Worm (Caenorhabditis elegans) whole organism, L2 larva: ENCODE results near the gene fbxb-30.
A peak's percentile ranks its signal among the peaks of the same experiment; 100 is the strongest.
"Not testable (repeated sequence)": the region's sequence is repeated elsewhere in the genome, so short reads cannot be mapped to it uniquely, and the experiment has no call there.

Experiments used
- C34F6.9 ChIP-seq: fragments of 150-350 bp; optimal IDR thresholded peaks from 2 replicates; lab custom pipeline; 2014; ENCODE audit warnings: missing biosample characterization, missing genetic modification characterization
- F13H6.1 ChIP-seq: sonication (generic microtip); optimal IDR thresholded peaks from 2 replicates; lab custom pipeline; 2016; ENCODE audit warnings: missing genetic modification characterization, missing compliant biosample characterization
- Y55F3AM.14 ChIP-seq: fragments of 200-800 bp; sonication (Bioruptor generic); optimal IDR thresholded peaks from 2 replicates; lab custom pipeline; 2018; ENCODE audit warnings: mild to moderate bottlenecking, missing genetic modification characterization, missing compliant biosample characterization
- ZK546.5 ChIP-seq: sonication (generic microtip); optimal IDR thresholded peaks from 2 replicates; lab custom pipeline; 2017; ENCODE audit warnings: missing biosample characterization, missing genetic modification characterization
- alr-1 ChIP-seq: fragments of 150-350 bp; optimal IDR thresholded peaks from 2 replicates; lab custom pipeline; 2014; ENCODE audit warnings: missing biosample characterization, missing genetic modification characterization
- aly-2 ChIP-seq: fragments of 150-350 bp; optimal IDR thresholded peaks from 2 replicates; lab custom pipeline; 2014; ENCODE audit warnings: missing biosample characterization, missing genetic modification characterization
- ama-1 ChIP-seq: fragments of 150-350 bp; optimal IDR thresholded peaks from 2 replicates; lab custom pipeline; 2018; ENCODE audit warnings: inconsistent platforms
- blmp-1 ChIP-seq: sonication (generic microtip); optimal IDR thresholded peaks from 2 replicates; lab custom pipeline; 2017; ENCODE audit warnings: missing genetic modification characterization, mild to moderate bottlenecking, missing compliant biosample characterization, antibody characterized with exemption, moderate library complexity; ENCODE audit not compliant: insufficient read depth
- ceh-16 ChIP-seq: fragments of 150-350 bp; optimal IDR thresholded peaks from 2 replicates; lab custom pipeline; 2014; ENCODE audit warnings: missing biosample characterization, missing genetic modification characterization
- crh-2 ChIP-seq: sonication (generic microtip); optimal IDR thresholded peaks from 2 replicates; lab custom pipeline; 2017; ENCODE audit warnings: missing biosample characterization, missing genetic modification characterization
- egl-27 ChIP-seq: sonication (generic microtip); optimal IDR thresholded peaks from 3 replicates; lab custom pipeline; 2017; ENCODE audit warnings: missing biosample characterization, missing genetic modification reagents, missing genetic modification characterization
- elt-1 ChIP-seq: fragments of 150-350 bp; optimal IDR thresholded peaks from 2 replicates; lab custom pipeline; 2014; ENCODE audit warnings: missing biosample characterization, missing genetic modification characterization
- elt-3 ChIP-seq: sonication (generic microtip); optimal IDR thresholded peaks from 2 replicates; lab custom pipeline; 2017; ENCODE audit warnings: missing biosample characterization, missing genetic modification characterization
- fos-1 ChIP-seq: fragments of 150-350 bp; optimal IDR thresholded peaks from 2 replicates; lab custom pipeline; 2014; ENCODE audit warnings: missing biosample characterization, missing genetic modification characterization
- lin-11 ChIP-seq: fragments of 150-350 bp; sonication (generic microtip); optimal IDR thresholded peaks from 2 replicates; lab custom pipeline; 2014; ENCODE audit warnings: missing biosample characterization, missing genetic modification characterization, inconsistent platforms, mixed read lengths
- lin-13 ChIP-seq: fragments of 150-350 bp; optimal IDR thresholded peaks from 2 replicates; lab custom pipeline; 2014; ENCODE audit warnings: missing biosample characterization, missing genetic modification reagents, missing genetic modification characterization
- lin-39 ChIP-seq: fragments of 150-350 bp; optimal IDR thresholded peaks from 2 replicates; lab custom pipeline; 2014; ENCODE audit warnings: missing biosample characterization, missing genetic modification reagents, missing genetic modification characterization
- lsy-2 ChIP-seq, 2 experiments: fragments of 150-350 bp in 1 of 2; sonication (generic microtip) in 1 of 2; optimal IDR thresholded peaks; 2 replicates each; lab custom pipeline; 2014 to 2017; ENCODE audit warnings: missing biosample characterization in 2 of 2, missing genetic modification characterization in 2 of 2
- mab-5 ChIP-seq: fragments of 150-350 bp; optimal IDR thresholded peaks from 2 replicates; lab custom pipeline; 2014; ENCODE audit warnings: missing biosample characterization, missing genetic modification characterization
- mdl-1 ChIP-seq, 2 experiments: fragments of 150-350 bp in 1 of 2; sonication (generic microtip) in 1 of 2; optimal IDR thresholded peaks; 2 replicates each; lab custom pipeline; 2017; ENCODE audit warnings: missing biosample characterization in 2 of 2, missing genetic modification characterization in 2 of 2
- nhr-11 ChIP-seq: fragments of 150-350 bp; optimal IDR thresholded peaks from 2 replicates; lab custom pipeline; 2014; ENCODE audit warnings: missing biosample characterization, missing genetic modification characterization
- nhr-12 ChIP-seq: fragments of 150-350 bp; optimal IDR thresholded peaks from 2 replicates; lab custom pipeline; 2014; ENCODE audit warnings: missing biosample characterization, missing genetic modification characterization
- nhr-129 ChIP-seq: fragments of 150-350 bp; optimal IDR thresholded peaks from 2 replicates; lab custom pipeline; 2014; ENCODE audit warnings: missing biosample characterization, missing genetic modification characterization
- nhr-21 ChIP-seq: fragments of 150-350 bp; optimal IDR thresholded peaks from 2 replicates; lab custom pipeline; 2014; ENCODE audit warnings: missing biosample characterization, missing genetic modification characterization
- nhr-23 ChIP-seq: fragments of 150-350 bp; optimal IDR thresholded peaks from 2 replicates; lab custom pipeline; 2014; ENCODE audit warnings: missing biosample characterization, missing genetic modification reagents, missing genetic modification characterization
- nhr-25 ChIP-seq: fragments of 150-350 bp; sonication (generic microtip); optimal IDR thresholded peaks from 3 replicates; lab custom pipeline; 2014; ENCODE audit warnings: missing biosample characterization, missing genetic modification characterization
- nhr-6 ChIP-seq: fragments of 150-350 bp; optimal IDR thresholded peaks from 2 replicates; lab custom pipeline; 2014; ENCODE audit warnings: missing biosample characterization, missing genetic modification characterization
- nhr-77 ChIP-seq: fragments of 150-350 bp; optimal IDR thresholded peaks from 2 replicates; lab custom pipeline; 2014; ENCODE audit warnings: missing biosample characterization, missing genetic modification characterization
- skn-1 ChIP-seq: sonication (generic microtip); optimal IDR thresholded peaks from 2 replicates; lab custom pipeline; 2017; ENCODE audit warnings: missing biosample characterization, missing genetic modification characterization
- sma-3 ChIP-seq: sonication (generic microtip); optimal IDR thresholded peaks from 2 replicates; lab custom pipeline; 2016; ENCODE audit warnings: missing genetic modification reagents, missing genetic modification characterization, missing compliant biosample characterization
- snpc-4 ChIP-seq: fragments of 150-350 bp; optimal IDR thresholded peaks from 2 replicates; lab custom pipeline; 2014; ENCODE audit warnings: missing biosample characterization, missing genetic modification characterization
- unc-39 ChIP-seq: fragments of 150-350 bp; optimal IDR thresholded peaks from 2 replicates; lab custom pipeline; 2014; ENCODE audit warnings: missing biosample characterization, missing genetic modification characterization
- unc-62 ChIP-seq: fragments of 150-350 bp; optimal IDR thresholded peaks from 2 replicates; lab custom pipeline; 2014; ENCODE audit warnings: missing biosample characterization, missing genetic modification reagents, missing genetic modification characterization
- zag-1 ChIP-seq: fragments of 150-350 bp; optimal IDR thresholded peaks from 2 replicates; lab custom pipeline; 2014; ENCODE audit warnings: missing biosample characterization, missing genetic modification characterization
- ztf-11 ChIP-seq: sonication (generic microtip); optimal IDR thresholded peaks from 2 replicates; lab custom pipeline; 2017; ENCODE audit warnings: missing biosample characterization, missing genetic modification characterization
- ztf-4 ChIP-seq: fragments of 150-350 bp; optimal IDR thresholded peaks from 2 replicates; lab custom pipeline; 2014; ENCODE audit warnings: missing biosample characterization, missing genetic modification characterization

fbxb-30 gene

DNA sequence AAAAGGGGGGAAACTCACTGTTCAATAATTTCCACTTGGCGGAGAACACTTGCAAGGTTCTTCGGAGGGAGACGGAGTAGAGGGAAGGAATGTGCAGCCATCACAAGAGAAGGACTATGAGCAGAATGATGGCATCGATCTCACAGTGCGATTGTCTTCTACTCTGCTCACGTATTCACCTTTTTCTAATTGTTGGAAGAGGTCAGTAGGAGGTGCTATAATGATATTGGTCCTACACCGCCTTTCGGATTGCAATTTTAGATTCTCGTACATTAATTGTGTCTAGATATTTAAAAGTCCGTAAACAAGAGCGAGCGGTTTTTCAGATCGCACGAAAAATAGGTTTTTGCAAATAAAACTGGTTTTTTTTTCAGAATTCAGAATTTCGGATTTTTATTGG, 39.2 kb upstream of the fbxb-30 start, which contains the start of gene fbxb-39:
TSS of gene fbxb-39 (minus strand) at position 101 of the 400 bp plus-strand sequence.
- TF ChIP-seq nhr-23 (tag; lab: Kevin White, UChicago) (no peak), elt-1 (tag; lab: Kevin White, UChicago) (no peak), ztf-11 (tag; lab: Kevin White, UChicago) (no peak), aly-2 (tag; lab: Kevin White, UChicago) (no peak), Y55F3AM.14 (no peak), lsy-2 (tag; optimal IDR thresholded peaks at IDR 0.05; lab: Kevin White, UChicago) (no peak), lin-11 (no peak), fos-1 (tag; lab: Kevin White, UChicago) (no peak), ZK546.5 (tag; lab: Kevin White, UChicago) (no peak), nhr-6 (tag; lab: Kevin White, UChicago) (no peak), nhr-129 (tag; lab: Kevin White, UChicago) (no peak), mdl-1 (tag; optimal IDR thresholded peaks at IDR 0.05; lab: Kevin White, UChicago) (no peak), nhr-11 (tag; lab: Kevin White, UChicago) (no peak), skn-1 (tag; lab: Kevin White, UChicago) (no peak), ama-1 (lab: Kevin White, UChicago) (no peak), alr-1 (tag; lab: Kevin White, UChicago) (no peak), lin-13 (GFP tag; lab: Kevin White, UChicago) (no peak), snpc-4 (tag; lab: Kevin White, UChicago) (no peak)
- TF ChIP-seq, all 48 proteins: peak for 0

DNA sequence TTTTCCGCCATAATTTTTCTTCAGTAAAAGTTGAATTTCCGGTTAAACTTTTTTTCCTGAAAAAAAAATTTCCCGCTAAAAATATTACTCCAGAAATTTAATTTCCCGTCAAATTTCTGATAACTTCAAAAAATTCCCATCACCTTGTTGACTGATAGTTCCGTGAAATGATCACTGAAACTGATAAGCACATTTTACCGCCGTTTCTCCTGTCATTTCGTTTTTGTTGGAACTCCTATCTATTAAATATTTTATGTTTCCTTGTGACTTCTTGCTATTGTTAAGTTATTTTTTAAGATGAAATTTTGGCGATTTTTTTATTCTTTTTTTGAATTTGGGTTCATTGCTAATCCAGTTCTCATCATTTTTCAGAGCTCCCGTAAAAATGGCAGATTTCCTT, 27.4 kb upstream of the fbxb-30 start, which contains the start of gene math-34:
TSS of gene math-34 (plus strand) at position 371 of the 400 bp plus-strand sequence.
- TF ChIP-seq crh-2 (tag; lab: Kevin White, UChicago) (no peak), lin-13 (GFP tag; lab: Kevin White, UChicago) (no peak), fos-1 (tag; lab: Kevin White, UChicago) (peak; percentile 23), nhr-77 (tag; lab: Kevin White, UChicago) (no peak), unc-62 (no peak)

DNA sequence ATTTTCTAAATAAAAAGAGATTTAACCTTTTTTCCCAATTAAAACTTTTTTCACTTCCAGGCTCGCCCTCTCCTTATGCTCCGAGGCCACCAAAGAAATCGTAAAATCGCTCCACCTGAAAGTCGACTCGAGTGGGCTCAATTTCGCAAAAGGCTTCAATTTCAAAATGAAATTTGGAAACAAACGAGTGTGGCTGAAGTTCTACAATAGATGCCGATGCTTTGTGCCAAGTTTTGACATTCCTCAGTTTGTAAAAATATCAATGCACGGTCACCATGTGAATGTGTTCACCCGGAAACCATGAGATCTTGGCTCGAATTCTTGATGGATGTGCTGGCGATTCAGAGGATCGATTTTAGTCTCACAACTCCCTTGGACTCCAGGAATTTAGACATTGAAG, 25.4 kb upstream of the fbxb-30 start, which contains the start of gene M01D1.12:
TSS of gene M01D1.12 (plus strand) at position 301 of the 400 bp plus-strand sequence.
- TF ChIP-seq skn-1 (tag; lab: Kevin White, UChicago), result no peak
- TF ChIP-seq F13H6.1 (tag; lab: Kevin White, UChicago), result no peak
- TF ChIP-seq lsy-2 (tag; optimal IDR thresholded peaks at IDR 0.05; lab: Kevin White, UChicago), result no peak
- no peak for TF ChIP-seq lin-39
- TF ChIP-seq nhr-25 (tag; lab: Kevin White, UChicago), result no peak

DNA sequence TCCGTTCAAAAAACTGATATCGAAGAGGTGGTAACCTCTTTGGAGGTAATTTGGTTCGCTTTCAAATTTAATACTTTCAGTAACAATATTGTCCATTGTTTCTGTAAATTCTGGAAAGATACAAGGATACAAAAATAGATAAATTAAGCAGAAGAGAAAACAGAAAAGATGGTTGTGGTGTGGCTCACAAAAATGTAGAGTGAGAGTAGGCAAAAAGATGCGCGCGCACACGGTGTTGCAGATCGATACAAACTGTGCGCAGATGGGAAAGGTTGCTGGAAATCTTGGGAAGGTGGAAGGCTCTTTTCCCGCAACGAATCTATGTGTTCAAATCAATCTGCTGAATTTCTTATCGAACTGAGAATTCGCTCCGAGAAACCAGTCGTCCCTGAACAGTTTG, 23.4 kb upstream of the fbxb-30 start, which contains the start of gene btb-11:
TSS of gene btb-11 (minus strand) at position 101 of the 400 bp plus-strand sequence.
- not testable (repeated sequence) for TF ChIP-seq unc-62; alr-1 (tag; lab: Kevin White, UChicago); egl-27 (tag; lab: Kevin White, UChicago)

DNA sequence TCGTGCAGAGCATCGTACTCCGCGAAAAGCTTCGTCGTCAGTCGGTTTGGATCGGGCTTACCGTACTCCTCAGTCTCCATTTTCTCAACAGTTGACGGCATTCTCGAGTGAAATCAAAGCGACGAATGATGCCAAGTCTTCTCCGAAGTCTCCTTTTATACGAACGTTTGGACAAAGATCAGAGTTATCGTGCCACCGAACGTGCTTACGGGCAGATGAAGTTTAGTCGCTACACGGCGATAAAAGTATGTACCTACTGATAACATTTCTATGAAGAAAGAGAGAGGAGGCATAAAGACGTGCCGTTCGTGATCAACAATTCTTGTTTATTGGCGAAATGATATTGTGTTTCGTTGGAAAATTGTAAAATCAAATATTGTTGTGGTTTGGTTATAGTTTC, 5.1 kb upstream of the fbxb-30 start, which contains the start of gene F45D11.14:
TSS of gene F45D11.14 (minus strand) at position 101 of the 400 bp plus-strand sequence.
- not testable (repeated sequence) for TF ChIP-seq elt-1, ZK546.5, nhr-6 (tag; lab: Kevin White, UChicago)
- TF ChIP-seq, all 48 proteins: peak for 0; not testable (repeated sequence) for 48

DNA sequence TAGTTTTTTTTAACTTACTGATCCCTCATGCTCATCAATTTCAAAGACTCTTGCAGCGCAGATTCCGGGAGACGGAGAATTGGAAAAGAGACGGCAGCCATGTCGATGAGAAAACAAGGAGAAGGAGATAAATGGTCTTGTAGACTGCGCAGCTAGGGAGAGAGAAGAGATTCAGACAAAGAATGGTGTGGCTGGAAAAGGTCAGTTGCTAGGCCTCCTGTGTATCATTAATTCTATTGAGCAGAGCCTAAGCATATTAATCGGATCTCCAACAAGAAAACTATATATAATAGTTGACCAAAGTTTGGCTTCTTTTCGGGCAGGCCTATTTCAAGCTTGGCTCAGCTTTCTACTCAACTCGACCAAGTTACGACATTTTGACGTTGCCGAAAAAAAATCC, 1.8 kb downstream of the fbxb-30 start, which contains the start of gene fbxb-29:
TSS of gene fbxb-29 (minus strand) at position 101 of the 400 bp plus-strand sequence.
- TF ChIP-seq nhr-21 (no peak), ceh-16 (tag; lab: Kevin White, UChicago) (no peak), C34F6.9 (tag; lab: Kevin White, UChicago) (no peak), ztf-4 (tag; lab: Kevin White, UChicago) (no peak), sma-3 (no peak), mab-5 (tag; lab: Kevin White, UChicago) (no peak), ztf-11 (tag; lab: Kevin White, UChicago) (no peak), blmp-1 (tag; lab: Kevin White, UChicago) (no peak), ama-1 (lab: Kevin White, UChicago) (no peak), F13H6.1 (tag; lab: Kevin White, UChicago) (no peak), crh-2 (tag; lab: Kevin White, UChicago) (no peak), ZK546.5 (tag; lab: Kevin White, UChicago) (no peak), elt-3 (tag; lab: Kevin White, UChicago) (no peak), unc-39 (tag; lab: Kevin White, UChicago) (no peak), snpc-4 (tag; lab: Kevin White, UChicago) (no peak), nhr-25 (tag; lab: Kevin White, UChicago) (no peak), nhr-12 (no peak), zag-1 (tag; lab: Kevin White, UChicago) (no peak), aly-2 (tag; lab: Kevin White, UChicago) (no peak)
